Fruit fly (Drosophila melanogaster): ENCODE data around the gene CG6012.

dm6 chr2L:16858466-16859007 is 2.8 kb downstream of the CG6012 start, which contains the start of gene CG31809:
- no peak for TF ChIP-seq h (GFP tag; optimal IDR thresholded peaks at IDR 0.05)
- no peak for TF ChIP-seq Myc (optimal IDR thresholded peaks at IDR 0.05)
- TF ChIP-seq HLH106 (tag; optimal IDR thresholded peaks at IDR 0.05) = no peak
- TF ChIP-seq Abd-B (GFP tag; optimal IDR thresholded peaks at IDR 0.05) = no peak
- no peak for TF ChIP-seq Dif (GFP tag; optimal IDR thresholded peaks at IDR 0.05; ENCODE audit: partially characterized antibody)
- no peak for TF ChIP-seq sage (GFP tag; optimal IDR thresholded peaks at IDR 0.05)
- TF ChIP-seq GATAd (GFP tag; optimal IDR thresholded peaks at IDR 0.05) = no peak
- TF ChIP-seq br (GFP tag; optimal IDR thresholded peaks at IDR 0.05) = no peak
- TF ChIP-seq Jra (GFP tag; optimal IDR thresholded peaks at IDR 0.05) = no peak
- no peak for TF ChIP-seq psq (GFP tag; optimal IDR thresholded peaks at IDR 0.05)
